Worm (Caenorhabditis elegans) whole organism, L2 larva: ENCODE data around the gene F21D5.5.

ENCODE experiments used
- ZK546.5 ChIP-seq: sonication (generic microtip); optimal IDR thresholded peaks from 2 replicates; lab custom pipeline; 2017; ENCODE audit warnings: missing biosample characterization, missing genetic modification characterization
- alr-1 ChIP-seq: fragments of 150-350 bp; optimal IDR thresholded peaks from 2 replicates; lab custom pipeline; 2014; ENCODE audit warnings: missing biosample characterization, missing genetic modification characterization
- fos-1 ChIP-seq: fragments of 150-350 bp; optimal IDR thresholded peaks from 2 replicates; lab custom pipeline; 2014; ENCODE audit warnings: missing biosample characterization, missing genetic modification characterization
- mbf-1 ChIP-seq: sonication (generic microtip); optimal IDR thresholded peaks from 2 replicates; lab custom pipeline; 2017; ENCODE audit warnings: missing biosample characterization, missing genetic modification characterization
- nhr-237 ChIP-seq: fragments of 150-350 bp; optimal IDR thresholded peaks from 2 replicates; lab custom pipeline; 2014; ENCODE audit warnings: missing biosample characterization, missing genetic modification characterization
- nhr-25 ChIP-seq: fragments of 150-350 bp; sonication (generic microtip); optimal IDR thresholded peaks from 3 replicates; lab custom pipeline; 2014; ENCODE audit warnings: missing biosample characterization, missing genetic modification characterization
- snpc-4 ChIP-seq: fragments of 150-350 bp; optimal IDR thresholded peaks from 2 replicates; lab custom pipeline; 2014; ENCODE audit warnings: missing biosample characterization, missing genetic modification characterization

- TF ChIP-seq nhr-237 (tag; lab: Kevin White, UChicago) = no peak
- TF ChIP-seq nhr-25 (tag; lab: Kevin White, UChicago) = no peak
- no peak for TF ChIP-seq fos-1 (tag; lab: Kevin White, UChicago)
- TF ChIP-seq mbf-1 (tag; lab: Kevin White, UChicago) = no peak
- TF ChIP-seq ZK546.5 (tag; lab: Kevin White, UChicago) = no peak
- no peak for TF ChIP-seq alr-1 (tag; lab: Kevin White, UChicago)
- TF ChIP-seq snpc-4 (tag; lab: Kevin White, UChicago) = no peak
Measured at ce11 chrIV:8754727-8755126, 15.5 kb upstream of the F21D5.5 start, which contains the start of gene elli-1.
